Fruit fly (Drosophila melanogaster) Kc167 (cell line): ENCODE measurements around the gene CG13928.

Experiments
- Myc ChIP-seq: fragments of >200 bp; optimal IDR thresholded peaks from 2 replicates; lab custom pipeline; 2017; ENCODE audit warnings: missing external identifiers
- Sin3A ChIP-seq: fragments of >200 bp; optimal IDR thresholded peaks from 2 replicates; lab custom pipeline; 2018; ENCODE audit warnings: missing external identifiers
- h ChIP-seq: fragments of >200 bp; optimal IDR thresholded peaks from 3 replicates; lab custom pipeline; 2018; ENCODE audit warnings: missing external identifiers
- insv ChIP-seq: fragments of >200 bp; optimal IDR thresholded peaks from 3 replicates; lab custom pipeline; 2018; ENCODE audit warnings: missing external identifiers
- psq ChIP-seq: fragments of >200 bp; optimal IDR thresholded peaks from 2 replicates; lab custom pipeline; 2017; ENCODE audit warnings: missing external identifiers
- ttk ChIP-seq: sonication (Bioruptor generic); optimal IDR thresholded peaks from 2 replicates; lab custom pipeline; 2017; ENCODE audit warnings: missing external identifiers

The CG13928 gene

DNA sequence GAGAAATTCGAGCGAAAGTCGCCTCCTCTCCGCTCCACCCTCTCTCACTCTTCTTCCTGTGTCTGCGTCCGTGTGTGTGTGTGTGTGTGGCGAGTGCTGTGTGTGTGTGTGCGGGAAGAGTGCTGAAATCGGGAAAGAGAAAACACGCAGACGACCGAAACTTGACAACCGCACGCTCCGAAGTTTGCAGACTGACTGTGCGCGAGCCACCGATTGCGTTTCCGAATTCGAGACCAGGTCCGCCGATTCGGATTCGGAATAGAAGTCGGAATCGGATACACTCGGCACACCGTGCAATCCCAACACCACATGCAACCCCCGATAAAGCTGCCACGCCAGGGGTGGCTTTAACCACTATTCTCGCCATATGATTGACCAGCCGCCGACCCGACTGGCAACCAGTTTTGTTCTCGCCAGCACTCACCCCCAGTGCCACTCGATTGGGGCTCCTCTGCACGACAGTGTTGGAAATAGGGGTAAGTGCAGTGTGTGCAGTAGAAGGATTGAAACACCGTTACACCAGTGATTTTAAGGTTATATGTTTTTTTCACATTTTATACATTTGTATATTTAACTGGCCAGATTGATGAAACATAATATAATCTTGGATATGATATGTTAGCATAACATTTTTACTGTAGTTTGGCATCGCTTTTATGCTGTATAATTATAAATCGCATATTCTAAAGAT, at the start of gene CG13928:
Gene CG13928 (minus strand): TSS at position 202 of the 691 bp plus-strand sequence.
- TF ChIP-seq Sin3A (lab: Kevin White, UChicago) (no peak), insv (lab: Kevin White, UChicago) (no peak), ttk (lab: Kevin White, UChicago) (no peak), h (lab: Kevin White, UChicago) (no peak), psq (no peak), Myc (lab: Kevin White, UChicago) (no peak)

dm6 chr3L:1676222-1676621, 48.0 kb upstream of the CG13928 start:
- TF ChIP-seq Myc (lab: Kevin White, UChicago): no peak
- TF ChIP-seq ttk (lab: Kevin White, UChicago): no peak
- no peak for TF ChIP-seq Sin3A (lab: Kevin White, UChicago)
- no peak for TF ChIP-seq psq
- TF ChIP-seq h (lab: Kevin White, UChicago): no peak
- TF ChIP-seq insv (lab: Kevin White, UChicago): no peak

- TF ChIP-seq h (lab: Kevin White, UChicago): no peak
- TF ChIP-seq psq: no peak
- no peak for TF ChIP-seq Sin3A (lab: Kevin White, UChicago)
- TF ChIP-seq Myc (lab: Kevin White, UChicago): no peak
- TF ChIP-seq insv (lab: Kevin White, UChicago): no peak
- no peak for TF ChIP-seq ttk (lab: Kevin White, UChicago)
Measured at dm6 chr3L:1675242-1675641, 47.1 kb upstream of the CG13928 start.

DNA sequence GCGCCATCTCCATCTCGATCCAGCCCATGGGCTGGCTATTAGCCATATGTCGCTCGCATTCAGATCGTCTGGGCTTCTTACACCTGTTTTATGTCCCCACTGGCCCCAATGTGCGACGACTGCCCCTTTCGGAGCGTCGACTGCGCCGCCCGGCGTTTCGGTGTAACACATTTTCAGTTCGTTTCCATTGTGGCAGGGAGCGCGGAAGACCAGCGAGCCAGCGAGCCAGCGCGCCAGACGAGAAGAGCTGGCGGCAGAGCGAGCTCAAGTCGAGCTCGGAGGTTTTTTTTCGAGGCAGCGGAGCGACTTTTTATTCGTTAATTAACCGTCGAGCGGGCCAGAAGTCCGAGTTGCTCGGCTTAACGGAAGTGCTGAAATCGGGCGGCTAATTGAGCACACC, 46.2 kb upstream of the CG13928 start, which contains the start of gene CG7991:
Gene CG7991 (plus strand): TSS at position 329 of the 400 bp plus-strand sequence.
- TF ChIP-seq h (lab: Kevin White, UChicago) (no peak), insv (lab: Kevin White, UChicago) (no peak)

DNA sequence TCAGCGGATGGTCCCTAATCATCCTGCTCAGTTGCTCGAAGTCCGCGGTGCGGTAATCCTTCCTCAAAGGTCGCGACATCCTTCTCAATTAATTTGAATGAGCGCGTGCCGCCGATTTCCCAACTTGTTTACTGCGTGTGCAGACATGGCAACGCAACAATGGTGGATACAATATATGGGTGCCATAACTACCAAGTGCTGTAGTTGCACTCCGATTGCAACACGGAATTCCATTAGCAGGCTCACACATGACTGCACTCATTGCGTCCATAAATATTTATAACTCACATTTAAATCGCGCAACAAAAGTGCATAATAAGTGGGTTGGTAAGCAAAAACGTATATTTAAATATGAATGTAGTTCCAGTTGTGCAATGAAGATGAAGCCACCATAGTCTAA, 44.5 kb upstream of the CG13928 start, which contains the start of gene CG13930:
Gene CG13930 (minus strand): TSS at position 101 of the 400 bp plus-strand sequence.
- TF ChIP-seq Myc (lab: Kevin White, UChicago): no peak
- TF ChIP-seq psq: no peak
- TF ChIP-seq h (lab: Kevin White, UChicago): no peak
- TF ChIP-seq Sin3A (lab: Kevin White, UChicago): no peak
- no peak for TF ChIP-seq insv (lab: Kevin White, UChicago)
- no peak for TF ChIP-seq ttk (lab: Kevin White, UChicago)

DNA sequence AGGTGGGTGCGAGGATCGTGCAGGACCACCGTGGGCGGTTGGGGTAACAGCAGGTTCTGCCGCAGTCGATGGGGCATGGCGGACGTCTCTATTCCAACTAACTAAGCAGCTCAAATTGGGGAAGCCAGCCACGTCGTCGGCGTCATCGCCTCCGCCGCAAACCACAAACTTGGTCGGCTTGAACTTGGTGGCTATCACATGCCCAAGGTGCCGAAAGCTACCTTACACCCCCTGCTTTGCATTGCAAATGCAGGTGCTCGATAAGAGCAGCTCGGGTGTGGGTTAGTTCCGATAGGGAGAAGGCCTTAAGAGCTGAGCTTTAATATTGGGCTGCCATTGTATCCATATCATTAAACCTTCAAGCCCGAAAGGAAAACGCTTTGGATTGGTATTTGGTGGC, 41.8 kb upstream of the CG13928 start, which contains the start of gene RabX5:
Gene RabX5 (minus strand): TSS at position 101 of the 400 bp plus-strand sequence.
- no peak for TF ChIP-seq insv (lab: Kevin White, UChicago)
- no peak for TF ChIP-seq h (lab: Kevin White, UChicago)
- no peak for TF ChIP-seq psq
- TF ChIP-seq ttk (lab: Kevin White, UChicago): no peak
- no peak for TF ChIP-seq Sin3A (lab: Kevin White, UChicago)
- TF ChIP-seq Myc (lab: Kevin White, UChicago): no peak

dm6 chr3L:1668504-1668903, 40.3 kb upstream of the CG13928 start, which contains the start of gene RpL23A:
RpL23A (minus strand) TSS chr3L:1668654.
- TF ChIP-seq h (lab: Kevin White, UChicago) (no peak), ttk (lab: Kevin White, UChicago) (no peak)

DNA sequence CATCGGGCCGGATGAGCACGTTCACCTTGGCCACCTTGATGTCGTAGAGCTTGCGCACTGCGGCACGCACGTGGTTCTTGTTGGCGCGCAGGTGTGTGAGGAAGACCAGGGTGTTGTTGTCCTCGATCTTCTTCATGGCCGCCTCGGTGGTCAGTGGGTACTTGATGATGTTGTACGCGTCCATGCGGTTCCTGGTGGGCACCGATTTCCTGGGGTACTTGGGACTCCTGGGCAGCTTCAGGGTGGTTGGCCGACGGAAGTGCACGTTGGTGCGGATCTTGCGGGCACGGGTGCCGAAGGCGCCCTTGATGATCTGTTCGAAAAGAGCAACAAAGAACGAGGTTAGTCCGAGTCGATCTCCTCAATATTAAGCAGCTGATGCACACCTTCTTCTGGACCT, 39.2 kb upstream of the CG13928 start:
- TF ChIP-seq Sin3A (lab: Kevin White, UChicago) (no peak), psq (no peak), ttk (lab: Kevin White, UChicago) (peak; percentile 94)

DNA sequence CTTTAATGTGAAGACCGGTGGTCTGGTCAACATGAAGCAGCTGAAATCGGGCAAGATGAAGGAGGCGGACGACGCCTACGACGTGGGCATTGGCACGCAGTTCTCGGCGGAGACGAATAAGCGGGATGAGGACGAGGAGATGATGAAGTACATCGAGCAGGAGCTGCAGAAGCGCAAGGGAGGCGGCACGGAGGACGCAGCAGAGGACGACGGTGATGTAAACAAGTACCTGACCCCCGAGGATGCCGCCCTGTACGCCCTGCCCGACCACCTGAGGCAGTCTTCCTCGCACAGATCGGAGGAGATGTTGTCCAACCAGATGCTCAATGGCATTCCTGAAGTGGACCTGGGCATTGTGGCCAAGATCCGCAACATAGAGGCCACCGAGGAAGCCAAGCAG, 37.4 kb upstream of the CG13928 start:
- TF ChIP-seq insv (lab: Kevin White, UChicago) (no peak), Sin3A (lab: Kevin White, UChicago) (no peak), ttk (lab: Kevin White, UChicago) (no peak), Myc (lab: Kevin White, UChicago) (no peak), h (lab: Kevin White, UChicago) (no peak), psq (no peak)

dm6 chr3L:1664876-1665275, 36.7 kb upstream of the CG13928 start, which contains the start of the genes Srrm234 and CG7974:
Srrm234 (minus strand) TSS chr3L:1665064.
CG7974 (plus strand) TSS chr3L:1665138.
- no peak for TF ChIP-seq Myc (lab: Kevin White, UChicago)
- no peak for TF ChIP-seq insv (lab: Kevin White, UChicago)
- TF ChIP-seq Sin3A (lab: Kevin White, UChicago): no peak
- TF ChIP-seq h (lab: Kevin White, UChicago): no peak
- TF ChIP-seq ttk (lab: Kevin White, UChicago): no peak
- TF ChIP-seq psq: no peak

dm6 chr3L:1664205-1664604, 36.0 kb upstream of the CG13928 start:
- TF ChIP-seq insv (lab: Kevin White, UChicago) (no peak), ttk (lab: Kevin White, UChicago) (peak; percentile 82)

DNA sequence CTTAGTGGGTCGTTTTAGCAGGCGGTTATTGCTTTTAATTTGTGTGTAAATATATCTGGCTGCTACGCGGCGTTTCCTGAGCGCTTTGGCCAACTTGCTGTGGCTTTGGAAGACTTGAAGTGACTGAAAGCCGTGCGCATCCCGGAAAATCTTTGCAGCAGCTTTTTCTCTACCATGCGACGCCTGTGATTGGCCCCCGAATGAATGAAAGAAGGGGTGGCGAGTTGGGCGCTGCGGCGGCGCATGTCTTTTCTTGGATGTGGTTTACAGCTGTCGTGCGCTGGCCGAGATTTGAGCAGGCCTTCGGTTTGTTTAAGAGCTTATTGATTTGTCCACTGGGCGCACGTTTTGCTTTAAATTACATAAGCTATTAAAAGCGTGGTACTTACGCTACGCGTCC, 35.4 kb upstream of the CG13928 start:
- TF ChIP-seq h (lab: Kevin White, UChicago): no peak
- TF ChIP-seq Sin3A (lab: Kevin White, UChicago): no peak
